Fruit fly (Drosophila melanogaster): ENCODE data around the gene CG31955.

Gene CG31955

dm6 chr2L:3706963-3707362 is 5.9 kb downstream of the CG31955 start, which contains the start of gene CG31777:
Gene CG31777, minus strand, starts transcription at chr2L:3707063.
- TF ChIP-seq CG17801 (GFP tag; optimal IDR thresholded peaks at IDR 0.05; ENCODE audit: partially characterized antibody): no peak

DNA sequence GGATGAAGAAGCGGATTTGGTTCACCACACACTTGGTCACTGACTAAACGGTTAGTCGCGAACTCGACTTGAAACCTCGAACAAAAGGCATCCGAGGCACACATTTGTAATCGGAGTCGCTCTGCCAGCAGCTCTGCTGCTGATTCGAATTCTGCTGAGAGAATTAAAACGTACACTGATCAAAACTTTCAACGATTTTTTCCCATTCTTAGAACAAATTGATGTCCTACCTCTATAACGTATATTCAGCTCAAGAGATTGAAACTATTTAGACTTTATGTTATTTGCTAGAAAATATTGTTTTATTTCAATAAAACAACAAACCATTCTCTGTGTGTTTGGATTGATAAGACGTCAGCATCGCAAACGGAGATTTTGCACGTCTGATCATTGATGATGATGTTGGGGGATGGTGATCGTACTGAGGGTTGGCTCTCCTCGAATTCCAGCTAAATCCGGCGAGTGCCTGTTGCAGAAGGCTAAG is 7.4 kb downstream of the CG31955 start, which contains the start of gene CG31778:
CG31778 (minus strand) TSS at position 51 of the 484 bp plus-strand sequence.
- no peak for TF ChIP-seq CG17801 (GFP tag; optimal IDR thresholded peaks at IDR 0.05; ENCODE audit: partially characterized antibody)

DNA sequence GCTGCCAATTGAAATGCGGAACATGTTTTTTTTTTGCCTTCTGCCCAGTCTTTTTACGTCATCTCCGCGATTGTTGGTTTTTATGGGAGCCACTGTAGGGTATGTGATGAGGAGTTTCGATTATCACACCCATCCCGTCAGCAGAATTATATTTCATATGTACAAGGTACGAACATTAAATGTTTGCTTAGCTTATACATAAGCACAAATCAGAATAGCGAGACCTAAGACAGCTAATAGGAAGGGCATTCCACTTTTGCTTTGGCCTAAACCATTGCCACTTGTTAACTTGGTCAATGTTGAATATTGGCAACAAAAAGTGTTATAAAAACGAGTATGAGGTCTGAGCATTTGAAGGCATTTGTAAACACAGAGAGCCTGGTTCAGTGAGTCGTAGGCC is 9.6 kb downstream of the CG31955 start, which contains the start of gene CG2816:
CG2816 (plus strand) TSS at position 400 of the 400 bp plus-strand sequence.
- no peak for TF ChIP-seq CG17801 (GFP tag; optimal IDR thresholded peaks at IDR 0.05; ENCODE audit: partially characterized antibody)

DNA sequence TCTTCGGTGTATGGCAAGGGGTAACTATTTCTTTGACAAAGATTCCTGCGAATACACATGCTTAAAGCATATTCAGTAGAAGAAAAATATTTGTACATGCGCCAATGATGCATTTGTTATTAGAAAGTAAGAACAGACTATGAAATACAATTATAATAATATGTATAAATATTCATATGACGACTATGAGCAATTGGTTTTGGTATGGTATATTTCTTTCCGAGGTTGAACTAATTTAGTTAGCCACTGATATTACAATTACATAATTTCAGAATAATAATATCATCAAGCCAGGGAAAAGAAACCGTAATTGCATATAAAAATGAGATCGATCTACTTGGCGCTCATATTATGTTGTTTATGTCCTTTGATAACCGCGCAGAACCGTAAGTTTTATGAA is 11.4 kb downstream of the CG31955 start, which contains the start of gene CG43145:
CG43145 (plus strand) TSS at position 301 of the 400 bp plus-strand sequence.
- TF ChIP-seq CG17801 (GFP tag; optimal IDR thresholded peaks at IDR 0.05; ENCODE audit: partially characterized antibody): no peak

dm6 chr2L:3700990-3701389 is 11.9 kb downstream of the CG31955 start, which contains the start of gene CG42467:
Gene CG42467, plus strand, starts transcription at chr2L:3701290.
- no peak for TF ChIP-seq CG17801 (GFP tag; optimal IDR thresholded peaks at IDR 0.05; ENCODE audit: partially characterized antibody)

dm6 chr2L:3700374-3700773 is 12.5 kb downstream of the CG31955 start, which contains the start of gene Sfp24C1:
Gene Sfp24C1, plus strand, starts transcription at chr2L:3700674.
- TF ChIP-seq CG17801 (GFP tag; optimal IDR thresholded peaks at IDR 0.05; ENCODE audit: partially characterized antibody): no peak

- TF ChIP-seq CG17801 (GFP tag; optimal IDR thresholded peaks at IDR 0.05; ENCODE audit: partially characterized antibody): no peak
These were observed 13.0 kb downstream of the CG31955 start, which contains the start of gene CG42465 for dm6 chr2L:3699895-3700294. Gene CG42465, plus strand, starts transcription at chr2L:3700195.

DNA sequence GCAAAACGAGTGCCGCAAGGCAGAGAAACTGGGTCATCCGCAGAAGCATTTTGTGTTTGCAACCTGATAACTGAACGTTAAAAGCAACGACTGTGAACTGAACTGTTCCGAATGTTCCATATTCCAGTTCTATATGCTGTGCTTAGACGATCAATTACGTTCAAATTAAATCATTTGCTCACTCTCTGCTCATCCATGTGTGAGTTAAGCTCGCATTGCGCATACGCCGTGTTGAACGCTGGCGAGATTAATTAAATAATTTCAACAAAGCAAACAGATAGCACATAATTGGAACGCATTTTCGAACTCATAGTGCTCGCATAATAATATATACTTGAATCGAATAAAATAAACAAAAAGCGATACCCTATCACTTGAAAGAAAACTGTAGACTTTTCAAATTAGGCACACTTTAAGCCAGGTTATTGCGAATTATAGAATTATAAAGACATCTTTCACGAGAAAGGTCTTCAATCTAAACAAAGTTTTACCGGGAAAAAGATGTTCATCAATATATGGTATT is 13.9 kb downstream of the CG31955 start, which contains the start of the genes CG10031 and CG42464:
CG10031 (minus strand) TSS at position 101 of the 523 bp plus-strand sequence.
CG42464 (plus strand) TSS at position 473 of the 523 bp plus-strand sequence.
- no peak for TF ChIP-seq CG17801 (GFP tag; optimal IDR thresholded peaks at IDR 0.05; ENCODE audit: partially characterized antibody)

- no peak for TF ChIP-seq CG17801 (GFP tag; optimal IDR thresholded peaks at IDR 0.05; ENCODE audit: partially characterized antibody)
These were observed 15.1 kb downstream of the CG31955 start, which contains the start of gene CG3604 for dm6 chr2L:3697772-3698171. Gene CG3604, minus strand, starts transcription at chr2L:3697872.

dm6 chr2L:3696438-3696837 is 16.5 kb downstream of the CG31955 start, which contains the start of gene IM33:
Gene IM33, minus strand, starts transcription at chr2L:3696658.
- TF ChIP-seq CG17801 (GFP tag; optimal IDR thresholded peaks at IDR 0.05; ENCODE audit: partially characterized antibody): no peak

DNA sequence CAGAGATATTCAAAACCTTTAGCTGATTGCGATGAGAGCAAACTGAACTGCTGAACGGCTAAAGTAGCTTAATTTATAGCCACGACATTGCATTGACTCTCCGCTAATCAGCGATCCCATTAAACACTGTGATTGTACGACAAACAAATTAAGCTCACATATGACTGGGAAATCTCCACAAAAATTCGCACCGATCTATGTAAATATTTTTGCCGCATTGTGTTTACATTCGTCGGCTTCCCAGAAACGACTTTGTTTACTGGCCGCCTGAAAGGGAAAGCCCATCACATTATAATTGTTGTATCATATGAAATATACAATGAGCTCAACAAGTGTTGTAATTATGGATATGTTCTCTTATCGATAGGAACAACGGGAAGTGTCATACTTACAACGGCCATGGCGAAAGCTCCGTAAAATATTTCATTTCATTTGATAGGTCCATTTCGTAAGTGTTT is 17.5 kb downstream of the CG31955 start, which contains the start of gene CG16713:
CG16713 (minus strand) TSS at position 51 of the 458 bp plus-strand sequence.
- TF ChIP-seq CG17801 (GFP tag; optimal IDR thresholded peaks at IDR 0.05; ENCODE audit: partially characterized antibody): no peak

dm6 chr2L:3694920-3695319 is 18.0 kb downstream of the CG31955 start, which contains the start of gene CG43165:
Gene CG43165, minus strand, starts transcription at chr2L:3695020.
- TF ChIP-seq CG17801 (GFP tag; optimal IDR thresholded peaks at IDR 0.05; ENCODE audit: partially characterized antibody): no peak

DNA sequence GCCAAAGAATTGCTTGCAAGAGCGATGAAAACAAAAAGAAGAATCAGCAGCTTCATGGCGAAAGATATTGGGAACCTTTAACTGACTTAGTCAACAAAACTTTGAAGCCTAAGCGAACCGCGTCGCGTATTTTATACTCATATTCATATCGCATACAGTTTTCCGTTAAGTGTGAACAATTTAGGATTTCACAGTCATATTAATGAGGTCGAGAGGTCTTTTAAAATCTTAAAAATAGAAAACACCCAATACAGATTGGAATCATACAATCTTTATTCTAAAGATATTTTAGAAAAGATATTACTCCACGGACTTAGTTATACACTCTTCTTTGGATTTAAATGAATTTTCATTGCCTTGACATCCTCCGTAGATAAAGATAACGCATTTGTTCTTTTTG is 19.1 kb downstream of the CG31955 start, which contains the start of gene Acp24A4:
Acp24A4 (minus strand) TSS at position 101 of the 400 bp plus-strand sequence.
- TF ChIP-seq CG17801 (GFP tag; optimal IDR thresholded peaks at IDR 0.05; ENCODE audit: partially characterized antibody): no peak

DNA sequence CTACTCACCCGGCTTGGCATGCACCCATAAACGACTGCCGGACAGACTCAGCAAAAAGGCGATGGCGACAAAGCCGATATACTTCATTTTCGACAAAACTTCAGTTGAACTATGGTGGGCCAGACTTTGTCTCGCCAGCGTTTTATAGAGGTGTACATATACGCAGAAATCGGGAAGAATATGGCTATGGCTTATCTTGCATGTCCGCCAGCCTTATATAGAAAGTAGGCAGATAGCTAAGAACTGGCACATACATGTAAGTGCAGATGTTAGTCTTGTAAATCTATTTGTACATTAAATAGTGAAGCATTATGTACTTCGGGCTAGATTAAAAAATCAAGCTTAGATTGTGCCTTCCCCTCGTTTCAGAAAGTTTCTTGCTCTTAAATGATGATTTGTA is 19.8 kb downstream of the CG31955 start, which contains the start of gene CG3513:
CG3513 (minus strand) TSS at position 101 of the 400 bp plus-strand sequence.
- no peak for TF ChIP-seq CG17801 (GFP tag; optimal IDR thresholded peaks at IDR 0.05; ENCODE audit: partially characterized antibody)

dm6 chr2L:3692466-3692865 is 20.4 kb downstream of the CG31955 start, which contains the start of gene CG16704:
Gene CG16704, minus strand, starts transcription at chr2L:3692587.
- no peak for TF ChIP-seq CG17801 (GFP tag; optimal IDR thresholded peaks at IDR 0.05; ENCODE audit: partially characterized antibody)

Measured in ovary, adult (tissue).